Worm (Caenorhabditis elegans) whole organism, L1 larva: ENCODE results near the gene Y50E8A.2.

Source experiments
- ama-1 ChIP-seq: fragments of 150-350 bp; optimal IDR thresholded peaks from 2 replicates; lab custom pipeline; 2014
- blmp-1 ChIP-seq: fragments of 150-350 bp; optimal IDR thresholded peaks from 2 replicates; lab custom pipeline; 2014; ENCODE audit warnings: missing biosample characterization, missing genetic modification characterization
- ceh-63 ChIP-seq: fragments of 200-800 bp; sonication (Bioruptor generic); optimal IDR thresholded peaks from 2 replicates; lab custom pipeline; 2018; ENCODE audit warnings: mild to moderate bottlenecking, missing genetic modification characterization, missing compliant biosample characterization
- efl-1 ChIP-seq, 4 experiments: fragments of 150-350 bp; optimal IDR thresholded peaks in 3 of 4; peaks in 1 of 4; 1 replicate in 1 of 4; 2 replicates in 3 of 4; lab custom pipeline; 2014; ENCODE audit warnings: missing biosample characterization in 2 of 4, missing genetic modification characterization in 2 of 4, missing genetic modification reagents in 2 of 4
- elt-2 ChIP-seq: sonication (generic microtip); optimal IDR thresholded peaks from 2 replicates; lab custom pipeline; 2016; ENCODE audit warnings: missing genetic modification characterization, mild to moderate bottlenecking, inconsistent platforms, missing compliant biosample characterization, missing genetic modification reagents
- fos-1 ChIP-seq: fragments of 150-350 bp; optimal IDR thresholded peaks from 2 replicates; lab custom pipeline; 2014; ENCODE audit warnings: missing biosample characterization, missing genetic modification characterization
- mep-1 ChIP-seq: fragments of 150-350 bp; optimal IDR thresholded peaks from 2 replicates; lab custom pipeline; 2014; ENCODE audit warnings: missing biosample characterization, missing genetic modification characterization
- nhr-28 ChIP-seq: fragments of 150-350 bp; optimal IDR thresholded peaks from 2 replicates; lab custom pipeline; 2014; ENCODE audit warnings: missing biosample characterization, missing genetic modification characterization
- snpc-4 ChIP-seq: fragments of 150-350 bp; optimal IDR thresholded peaks from 2 replicates; lab custom pipeline; 2014; ENCODE audit warnings: missing biosample characterization, missing genetic modification characterization
- unc-98 ChIP-seq: fragments of 200-800 bp; sonication (Bioruptor generic); IDR thresholded peaks from 2 replicates; pipeline ENCODE4 v1.3.6; 2022; ENCODE audit warnings: missing genetic modification characterization, missing compliant biosample characterization
- ztf-4 ChIP-seq: fragments of 150-350 bp; optimal IDR thresholded peaks from 2 replicates; lab custom pipeline; 2014; ENCODE audit warnings: missing biosample characterization, missing genetic modification characterization

DNA sequence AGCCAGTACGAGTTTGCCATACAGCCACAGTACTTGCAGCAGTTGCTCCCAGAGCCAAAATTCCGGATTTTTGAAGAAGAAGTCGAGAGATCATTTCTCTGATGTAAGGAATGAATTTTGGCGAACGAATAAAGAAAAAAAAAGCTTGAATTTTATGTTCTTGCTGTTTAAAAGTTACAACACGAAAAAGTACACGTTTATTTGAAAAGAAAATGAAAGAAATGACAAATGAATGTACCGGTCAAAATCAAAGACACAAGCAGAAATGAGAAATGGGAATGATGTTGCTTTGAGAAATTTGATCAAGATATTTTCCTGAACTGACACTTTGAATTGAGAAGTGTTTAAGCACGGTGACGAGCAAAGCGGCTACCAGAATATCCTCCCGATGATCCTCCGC lies 12.6 kb upstream of the Y50E8A.2 start, which contains the start of gene Y50E8A.6:
- TF ChIP-seq mep-1 (tag; lab: Kevin White, UChicago) (no peak), efl-1 (optimal IDR thresholded peaks at IDR 0.05; lab: Kevin White, UChicago) (no peak), efl-1 (GFP tag; optimal IDR thresholded peaks at IDR 0.05 in 1 of 2; lab: Kevin White, UChicago) (no peak), blmp-1 (tag; lab: Kevin White, UChicago) (no peak), ama-1 (lab: Kevin White, UChicago) (no peak), elt-2 (tag; lab: Kevin White, UChicago) (no peak), fos-1 (tag; lab: Kevin White, UChicago) (no peak), nhr-28 (tag; lab: Kevin White, UChicago) (no peak), ceh-63 (no peak), snpc-4 (tag; lab: Kevin White, UChicago) (no peak), unc-98 (GFP tag; lab: Robert Waterston, UW) (no peak), ztf-4 (tag; lab: Kevin White, UChicago) (no peak)
